Fruit fly (Drosophila melanogaster): ENCODE measurements around the gene dop.

- TF ChIP-seq lola (GFP tag; optimal IDR thresholded peaks at IDR 0.05) (no peak), GATAd (GFP tag; optimal IDR thresholded peaks at IDR 0.05) (no peak), br (GFP tag; optimal IDR thresholded peaks at IDR 0.05) (no peak), dmrt93B (GFP tag; optimal IDR thresholded peaks at IDR 0.05) (no peak), Myc (optimal IDR thresholded peaks at IDR 0.05) (no peak), usp (GFP tag; optimal IDR thresholded peaks at IDR 0.05) (no peak), Hr78 (GFP tag; optimal IDR thresholded peaks at IDR 0.05) (no peak), rgr (GFP tag; optimal IDR thresholded peaks at IDR 0.05) (no peak), tai (GFP tag; optimal IDR thresholded peaks at IDR 0.05) (no peak), pan (optimal IDR thresholded peaks at IDR 0.05) (no peak), foxo (GFP tag; optimal IDR thresholded peaks at IDR 0.05) (no peak)
Measured at dm6 chr3L:15527416-15527815, 38.4 kb upstream of the dop start, which contains the start of gene CG42729.
